Worm (Caenorhabditis elegans): ENCODE results near the gene prx-14.

DNA sequence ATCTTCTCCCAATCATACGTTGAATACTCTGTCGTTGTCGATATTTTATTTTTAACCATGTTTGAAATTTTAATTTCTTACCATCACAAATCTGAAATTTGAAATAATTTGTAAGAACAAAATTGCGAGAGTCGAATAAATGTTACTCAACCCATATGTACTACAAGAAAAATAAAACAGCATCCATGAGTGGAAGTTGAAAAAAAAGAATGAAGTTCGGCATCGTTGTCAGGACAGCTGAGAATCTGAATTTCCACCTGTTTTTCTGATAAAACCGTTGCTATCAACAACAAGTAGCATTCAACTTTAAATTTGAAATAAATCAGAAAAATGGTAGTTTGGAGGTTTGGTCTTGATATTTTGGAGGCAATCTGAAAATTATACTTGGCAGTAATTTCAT is 40.9 kb downstream of the prx-14 start, which contains the start of gene C29F4.3:
- no peak for TF ChIP-seq let-526 (GFP tag; IDR thresholded peaks at IDR 0.05)
- TF ChIP-seq attf-5 (GFP tag; optimal IDR thresholded peaks at IDR 0.05) = no peak
- no peak for TF ChIP-seq zfh-2 (GFP tag; conservative IDR thresholded peaks at IDR 0.05)
- TF ChIP-seq nhr-179 (tag; optimal IDR thresholded peaks at IDR 0.05) = no peak
- TF ChIP-seq somi-1 (GFP tag; optimal IDR thresholded peaks at IDR 0.05) = no peak
- no peak for TF ChIP-seq lag-1 (GFP tag; IDR thresholded peaks at IDR 0.05)
- TF ChIP-seq pha-4 (tag; optimal IDR thresholded peaks at IDR 0.05) = no peak
- TF ChIP-seq ztf-3 (GFP tag; optimal IDR thresholded peaks at IDR 0.05) = no peak
- no peak for TF ChIP-seq lin-26 (GFP tag; IDR thresholded peaks at IDR 0.05)
- TF ChIP-seq madf-3 (GFP tag; IDR thresholded peaks at IDR 0.05) = no peak
- no peak for TF ChIP-seq him-1 (tag; optimal IDR thresholded peaks at IDR 0.05)
- TF ChIP-seq chd-7 (tag; optimal IDR thresholded peaks at IDR 0.05) = no peak
- no peak for TF ChIP-seq hsf-1 (GFP tag; IDR thresholded peaks at IDR 0.05)
- TF ChIP-seq nhr-90 (tag; optimal IDR thresholded peaks at IDR 0.05) = no peak
